Fruit fly (Drosophila melanogaster) whole organism, embryonic: ENCODE measurements around the gene Pdxk.

Experiments used
- Atf6 ChIP-seq: fragments of 200-800 bp; sonication (Bioruptor generic); IDR thresholded peaks from 2 replicates; pipeline ENCODE4 v1.3.6; 2022; ENCODE audit warnings: missing biosample characterization, missing genetic modification characterization
- Awh ChIP-seq: fragments of 200-800 bp; sonication (Bioruptor generic); IDR thresholded peaks from 2 replicates; pipeline ENCODE4, ENCODE4 v1.3.6; 2022; ENCODE audit warnings: missing biosample characterization, missing genetic modification characterization
- Bteb2 ChIP-seq: fragments of 200-800 bp; sonication (Bioruptor generic); optimal IDR thresholded peaks from 2 replicates; lab custom pipeline; 2016; ENCODE audit warnings: missing biosample characterization, missing genetic modification characterization
- CG11696 ChIP-seq: fragments of 200-800 bp; sonication (Bioruptor generic); IDR thresholded peaks from 2 replicates; pipeline ENCODE4 v1.3.6; 2022; ENCODE audit warnings: missing biosample characterization, missing genetic modification characterization
- CG12236 ChIP-seq: fragments of 200-800 bp; sonication (Bioruptor generic); optimal IDR thresholded peaks from 2 replicates; lab custom pipeline; 2016; ENCODE audit warnings: missing biosample characterization, missing genetic modification characterization
- CG12391 ChIP-seq: fragments of 200-800 bp; sonication (Bioruptor generic); optimal IDR thresholded peaks from 3 replicates; lab custom pipeline; 2018; ENCODE audit warnings: missing biosample characterization, mild to moderate bottlenecking, missing genetic modification characterization, moderate library complexity
- CG15011 ChIP-seq: fragments of 200-800 bp; sonication (Bioruptor generic); optimal IDR thresholded peaks from 3 replicates; lab custom pipeline; 2018; ENCODE audit warnings: missing biosample characterization, mild to moderate bottlenecking, missing genetic modification characterization
- CG16815 ChIP-seq: fragments of 200-800 bp; sonication (Bioruptor generic); optimal IDR thresholded peaks from 3 replicates; lab custom pipeline; 2017; ENCODE audit warnings: missing biosample characterization, mild to moderate bottlenecking, missing genetic modification characterization
- CG17912 ChIP-seq: fragments of 200-800 bp; sonication (Bioruptor generic); optimal IDR thresholded peaks from 2 replicates; lab custom pipeline; 2018; ENCODE audit warnings: missing biosample characterization, mild to moderate bottlenecking, missing genetic modification characterization
- CG18011 ChIP-seq: fragments of 200-800 bp; sonication (Bioruptor generic); optimal IDR thresholded peaks from 2 replicates; lab custom pipeline; 2017; ENCODE audit warnings: missing biosample characterization, missing genetic modification characterization, mild to moderate bottlenecking, moderate library complexity, missing genotype
- CG18599 ChIP-seq: fragments of 200-800 bp; sonication (Bioruptor generic); optimal IDR thresholded peaks from 3 replicates; lab custom pipeline; 2017; ENCODE audit warnings: missing biosample characterization, missing genetic modification characterization, mild to moderate bottlenecking, moderate library complexity, missing genetic modification reagents
- CG32767 ChIP-seq: fragments of 200-800 bp; sonication (Bioruptor generic); IDR thresholded peaks from 2 replicates; pipeline ENCODE4 v1.3.6; 2022; ENCODE audit warnings: missing biosample characterization, missing genetic modification characterization
- CG3281 ChIP-seq: fragments of 200-800 bp; sonication (Bioruptor generic); optimal IDR thresholded peaks from 3 replicates; lab custom pipeline; 2017; ENCODE audit warnings: missing biosample characterization, mild to moderate bottlenecking, missing genetic modification characterization
- CG34422 ChIP-seq: fragments of 200-800 bp; sonication (Bioruptor generic); IDR thresholded peaks from 3 replicates; pipeline ENCODE4 v1.3.6; 2022; ENCODE audit warnings: missing biosample characterization, missing genetic modification characterization
- CG4424 ChIP-seq: fragments of 200-800 bp; sonication (Bioruptor generic); optimal IDR thresholded peaks from 3 replicates; lab custom pipeline; 2016; ENCODE audit warnings: missing biosample characterization, missing genetic modification characterization
- CG6654 ChIP-seq: fragments of 200-800 bp; sonication (Bioruptor generic); optimal IDR thresholded peaks from 2 replicates; lab custom pipeline; 2017; ENCODE audit warnings: missing biosample characterization, mild to moderate bottlenecking, missing genetic modification characterization
- CG7372 ChIP-seq: fragments of 200-800 bp; sonication (Bioruptor generic); IDR thresholded peaks from 2 replicates; pipeline ENCODE4 v1.3.6; 2022; ENCODE audit warnings: missing biosample characterization, missing genetic modification characterization
- CG7786 ChIP-seq: fragments of 200-800 bp; sonication (Bioruptor generic); optimal IDR thresholded peaks from 2 replicates; lab custom pipeline; 2016; ENCODE audit warnings: missing biosample characterization, missing genetic modification characterization
- CG7963 ChIP-seq: fragments of 200-800 bp; sonication (Bioruptor generic); IDR thresholded peaks from 3 replicates; pipeline ENCODE4 v1.3.6; 2022; ENCODE audit warnings: missing biosample characterization, missing genetic modification characterization; ENCODE audit not compliant: partially characterized antibody
- CG7987 ChIP-seq: fragments of 200-800 bp; sonication (Bioruptor generic); optimal IDR thresholded peaks from 2 replicates; lab custom pipeline; 2018; ENCODE audit warnings: missing biosample characterization, mild to moderate bottlenecking, missing genetic modification characterization, moderate library complexity
- CG8478 ChIP-seq: fragments of >200 bp; optimal IDR thresholded peaks from 2 replicates; lab custom pipeline; 2018
- CG9797 ChIP-seq: fragments of 200-800 bp; sonication (Bioruptor generic); optimal IDR thresholded peaks from 3 replicates; lab custom pipeline; 2018; ENCODE audit warnings: missing biosample characterization, mild to moderate bottlenecking, missing genetic modification characterization
- CG9932 ChIP-seq: fragments of 200-800 bp; sonication (Bioruptor generic); IDR thresholded peaks from 2 replicates; pipeline ENCODE4 v1.3.6; 2022; ENCODE audit warnings: missing biosample characterization, missing genetic modification characterization
- CHES-1-like ChIP-seq: fragments of 200-800 bp; sonication (Bioruptor generic); optimal IDR thresholded peaks from 2 replicates; lab custom pipeline; 2016; ENCODE audit warnings: missing biosample characterization, missing genetic modification characterization
- CTCF ChIP-seq: fragments of 200-800 bp; sonication (Bioruptor generic); optimal IDR thresholded peaks from 2 replicates; lab custom pipeline; 2017; ENCODE audit warnings: missing biosample characterization, mild to moderate bottlenecking, missing genetic modification characterization, moderate library complexity
- E2f1 ChIP-seq: fragments of 200-800 bp; sonication (Bioruptor generic); IDR thresholded peaks from 2 replicates; pipeline ENCODE4 v1.3.6; 2022; ENCODE audit warnings: missing biosample characterization, missing genetic modification characterization
- NC2β ChIP-seq: fragments of 200-800 bp; sonication (Bioruptor generic); optimal IDR thresholded peaks from 2 replicates; lab custom pipeline; 2016; ENCODE audit warnings: missing biosample characterization, missing genetic modification characterization
- Optix ChIP-seq: fragments of 200-800 bp; sonication (Bioruptor generic); IDR thresholded peaks from 3 replicates; pipeline ENCODE4 v1.3.6; 2022; ENCODE audit warnings: missing biosample characterization, missing genetic modification characterization
- Spps ChIP-seq: fragments of 200-800 bp; sonication (Bioruptor generic); optimal IDR thresholded peaks from 2 replicates; lab custom pipeline; 2018; ENCODE audit warnings: missing biosample characterization, mild to moderate bottlenecking, missing genetic modification characterization
- bigmax ChIP-seq: fragments of 200-800 bp; sonication (Bioruptor generic); optimal IDR thresholded peaks from 2 replicates; lab custom pipeline; 2018; ENCODE audit warnings: missing biosample characterization, mild to moderate bottlenecking, missing genetic modification characterization
- btn ChIP-seq: fragments of 200-800 bp; sonication (Bioruptor generic); optimal IDR thresholded peaks from 2 replicates; lab custom pipeline; 2016; ENCODE audit warnings: missing biosample characterization, missing genetic modification characterization
- cato ChIP-seq: fragments of 200-800 bp; sonication (Bioruptor generic); optimal IDR thresholded peaks from 2 replicates; lab custom pipeline; 2016; ENCODE audit warnings: missing biosample characterization, missing genetic modification characterization, borderline replicate concordance
- crp ChIP-seq, 2 experiments: fragments of 200-800 bp; sonication (Bioruptor generic); optimal IDR thresholded peaks; 2 replicates in 1 of 2; 3 replicates in 1 of 2; lab custom pipeline; 2017; ENCODE audit warnings: missing biosample characterization in 2 of 2, missing genetic modification characterization in 2 of 2, mild to moderate bottlenecking in 1 of 2, moderate library complexity in 1 of 2
- dmrt11E ChIP-seq: fragments of 200-800 bp; sonication (Bioruptor generic); optimal IDR thresholded peaks from 3 replicates; lab custom pipeline; 2018; ENCODE audit warnings: missing biosample characterization, mild to moderate bottlenecking, missing genetic modification characterization, moderate library complexity
- dysf ChIP-seq: fragments of 200-800 bp; sonication (Bioruptor generic); IDR thresholded peaks from 3 replicates; pipeline ENCODE4 v1.3.6; 2022; ENCODE audit warnings: missing biosample characterization, missing genetic modification characterization
- emc ChIP-seq: fragments of 200-800 bp; sonication (Bioruptor generic); optimal IDR thresholded peaks from 2 replicates; lab custom pipeline; 2016; ENCODE audit warnings: missing biosample characterization, missing genetic modification characterization
- esg ChIP-seq: fragments of 200-800 bp; sonication (Bioruptor generic); conservative IDR thresholded peaks from 2 replicates; pipeline ENCODE4 v1.3.6; 2022; ENCODE audit warnings: missing biosample characterization, missing genetic modification characterization
- gem ChIP-seq: fragments of 200-800 bp; sonication (Bioruptor generic); optimal IDR thresholded peaks from 2 replicates; lab custom pipeline; 2019; ENCODE audit warnings: missing biosample characterization, mild to moderate bottlenecking, missing genetic modification characterization, moderate library complexity
- insv ChIP-seq, 2 experiments: fragments of 200-800 bp; sonication (Bioruptor generic); optimal IDR thresholded peaks; 3 replicates each; lab custom pipeline; 2016 to 2018; ENCODE audit warnings: missing biosample characterization in 2 of 2, missing genetic modification characterization in 2 of 2
- lola ChIP-seq, 3 experiments: fragments of >200 bp in 2 of 3; fragments of 200-800 bp in 1 of 3; sonication (Bioruptor generic) in 1 of 3; optimal IDR thresholded peaks; 2 replicates each; lab custom pipeline; 2017 to 2019; ENCODE audit warnings: missing biosample characterization in 3 of 3, missing genetic modification characterization in 3 of 3, mild to moderate bottlenecking in 1 of 3, moderate library complexity in 1 of 3
- luna ChIP-seq: fragments of 200-800 bp; sonication (Bioruptor generic); optimal IDR thresholded peaks from 2 replicates; lab custom pipeline; 2016; ENCODE audit warnings: missing biosample characterization, missing genetic modification characterization
- seq ChIP-seq: fragments of 200-800 bp; sonication (Bioruptor generic); IDR thresholded peaks from 2 replicates; pipeline ENCODE4 v1.3.6; 2022; ENCODE audit warnings: missing biosample characterization, missing genetic modification characterization
- sima ChIP-seq: fragments of 200-800 bp; sonication (Bioruptor generic); optimal IDR thresholded peaks from 2 replicates; lab custom pipeline; 2016; ENCODE audit warnings: missing biosample characterization, missing genetic modification characterization
- stc ChIP-seq: fragments of 200-800 bp; sonication (Bioruptor generic); IDR thresholded peaks from 2 replicates; pipeline ENCODE4 v1.3.6; 2022; ENCODE audit warnings: missing biosample characterization, missing genetic modification characterization
- tap ChIP-seq: fragments of 200-800 bp; optimal IDR thresholded peaks from 3 replicates; lab custom pipeline; 2019; ENCODE audit warnings: missing biosample characterization, mild to moderate bottlenecking, missing genetic modification characterization, moderate library complexity
- tll ChIP-seq, 2 experiments: fragments of 200-800 bp in 1 of 2; fragments of >200 bp in 1 of 2; sonication (Bioruptor generic) in 1 of 2; optimal IDR thresholded peaks; 2 replicates each; lab custom pipeline; 2017 to 2019; ENCODE audit warnings: missing biosample characterization in 2 of 2, missing genetic modification characterization in 2 of 2, mild to moderate bottlenecking in 1 of 2, moderate library complexity in 1 of 2
- tna ChIP-seq: fragments of 200-800 bp; sonication (Bioruptor generic); IDR thresholded peaks from 2 replicates; pipeline ENCODE4 v1.3.6; 2022; ENCODE audit warnings: missing biosample characterization, missing genetic modification characterization; ENCODE audit not compliant: partially characterized antibody
- toy ChIP-seq: fragments of 200-800 bp; sonication (Bioruptor generic); IDR thresholded peaks from 2 replicates; pipeline ENCODE4 v1.3.6; 2022; ENCODE audit warnings: missing biosample characterization, missing genetic modification characterization
- trem ChIP-seq: fragments of 200-800 bp; optimal IDR thresholded peaks from 3 replicates; lab custom pipeline; 2019; ENCODE audit warnings: missing biosample characterization, mild to moderate bottlenecking, missing genetic modification characterization, moderate library complexity
- vfl ChIP-seq: fragments of 200-800 bp; sonication (Bioruptor generic); optimal IDR thresholded peaks from 2 replicates; lab custom pipeline; 2016; ENCODE audit warnings: missing biosample characterization, missing genetic modification characterization
- zfh1 ChIP-seq: fragments of 200-800 bp; sonication (Bioruptor generic); IDR thresholded peaks from 3 replicates; pipeline ENCODE4 v1.3.6; 2022; ENCODE audit warnings: missing biosample characterization, missing genetic modification characterization

Pdxk gene

DNA sequence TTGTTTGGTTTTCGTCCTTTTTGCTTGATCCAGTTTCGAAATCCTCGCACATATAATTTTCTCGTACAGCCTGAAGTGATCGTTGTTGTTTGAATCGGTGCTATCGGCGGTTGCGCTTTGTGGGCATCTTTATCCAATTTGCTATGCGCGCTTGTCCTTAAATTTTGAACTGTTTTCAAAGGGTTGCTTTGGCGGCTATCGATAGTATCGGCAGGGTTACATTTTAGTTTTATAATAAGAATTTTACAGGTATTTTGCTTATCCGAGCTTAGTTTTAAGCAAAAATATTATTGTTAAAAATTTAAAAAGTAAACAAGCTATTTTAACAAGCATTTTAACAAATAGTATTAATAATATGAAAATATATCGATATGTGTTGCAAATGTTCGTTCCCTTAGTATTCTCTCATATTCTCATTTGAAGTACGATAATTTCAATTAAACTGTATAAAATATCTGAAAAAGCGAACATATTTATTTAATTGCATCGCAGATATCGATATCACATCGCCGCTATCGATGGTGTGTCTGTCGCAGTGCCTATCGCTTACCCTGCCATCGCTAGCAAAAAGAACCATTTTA lies 6.8 kb downstream of the Pdxk start, which contains the start of the genes Klp67A and CG4452 (continued):
- no peak for TF ChIP-seq Awh (GFP tag; lab: Robert Waterston, UW)
- no peak for TF ChIP-seq CG15011 (GFP tag; lab: Kevin White, UChicago)
- no peak for TF ChIP-seq Optix (GFP tag; lab: Robert Waterston, UW)
- TF ChIP-seq CG32767 (GFP tag; lab: Robert Waterston, UW), result no peak
- TF ChIP-seq CG12391, result peak; percentile 76
- peak in 1 of 2 experiments; percentile 22 for TF ChIP-seq tll (GFP tag; optimal IDR thresholded peaks at IDR 0.05; lab: Kevin White, UChicago)
- peak; percentile 45 for TF ChIP-seq CG18599
- no peak for TF ChIP-seq toy (GFP tag; lab: Robert Waterston, UW)
- TF ChIP-seq lola (GFP tag; optimal IDR thresholded peaks at IDR 0.05; lab: Kevin White, UChicago), result peak in 1 of 3 experiments; percentile 56
- 0 out of 2 replicates have a peak, but pooled peaks have one; percentile 12 for TF ChIP-seq esg (GFP tag; lab: Robert Waterston, UW)
- peak; percentile 29 for TF ChIP-seq CG3281 (GFP tag; lab: Kevin White, UChicago)
- TF ChIP-seq NC2β, result no peak
- TF ChIP-seq CG11696 (GFP tag; lab: Robert Waterston, UW), result no peak
- TF ChIP-seq dmrt11E, result peak; percentile 63
- peak; percentile 15 for TF ChIP-seq Bteb2 (GFP tag; lab: Kevin White, UChicago)
- no peak for TF ChIP-seq CG7372 (GFP tag; lab: Robert Waterston, UW)
- TF ChIP-seq emc (GFP tag; lab: Kevin White, UChicago), result no peak
- TF ChIP-seq CG9932 (GFP tag; lab: Robert Waterston, UW), result peak; percentile 60
- TF ChIP-seq CG16815 (GFP tag; lab: Kevin White, UChicago), result no peak
- no peak for TF ChIP-seq CG7786 (GFP tag; lab: Kevin White, UChicago)
- no peak for TF ChIP-seq CG8478 (lab: Kevin White, UChicago)
- peak; percentile 51 for TF ChIP-seq CG9797 (GFP tag; lab: Kevin White, UChicago)
- TF ChIP-seq gem (tag; lab: Kevin White, UChicago), result no peak
- no peak for TF ChIP-seq CG17912 (GFP tag; lab: Kevin White, UChicago)
- TF ChIP-seq crp (GFP tag; optimal IDR thresholded peaks at IDR 0.05; lab: Kevin White, UChicago), result peak in 1 of 2 experiments; percentile 27
- TF ChIP-seq tap, result no peak
- TF ChIP-seq Spps (tag; lab: Kevin White, UChicago), result peak; percentile 27
- no peak for TF ChIP-seq CHES-1-like (GFP tag; lab: Kevin White, UChicago)
- peak; percentile 78 for TF ChIP-seq CG7963
- TF ChIP-seq CG18011 (GFP tag; lab: Kevin White, UChicago), result peak; percentile 11
- no peak for TF ChIP-seq btn (GFP tag; lab: Kevin White, UChicago)
- TF ChIP-seq vfl (GFP tag; lab: Kevin White, UChicago), result peak; percentile 61
- no peak for TF ChIP-seq stc (GFP tag; lab: Robert Waterston, UW)
- no peak for TF ChIP-seq sima (GFP tag; lab: Kevin White, UChicago)
- TF ChIP-seq seq (GFP tag; lab: Robert Waterston, UW), result no peak
- no peak for TF ChIP-seq luna (GFP tag; lab: Kevin White, UChicago)
- peak; percentile 71; the same call in 1 of the 2 replicates for TF ChIP-seq tna (GFP tag; lab: Robert Waterston, UW)
- TF ChIP-seq Atf6 (GFP tag; lab: Robert Waterston, UW), result no peak
- TF ChIP-seq E2f1 (GFP tag; lab: Robert Waterston, UW), result no peak
- no peak for TF ChIP-seq CG7987 (GFP tag; lab: Kevin White, UChicago)
- peak; percentile 34; the same call in 2 of the 3 replicates for TF ChIP-seq dysf
- TF ChIP-seq CG12236 (GFP tag; lab: Kevin White, UChicago), result no peak
- TF ChIP-seq CG4424 (GFP tag; lab: Kevin White, UChicago), result peak; percentile 50
- TF ChIP-seq zfh1 (GFP tag; lab: Robert Waterston, UW), result 0 out of 3 replicates have a peak, but pooled peaks have one; percentile 18
- TF ChIP-seq cato (GFP tag; lab: Kevin White, UChicago), result peak; percentile 36
- TF ChIP-seq CTCF (GFP tag; lab: Kevin White, UChicago), result no peak
- peak in 1 of 2 experiments; percentile 39 for TF ChIP-seq insv (GFP tag; optimal IDR thresholded peaks at IDR 0.05; lab: Kevin White, UChicago)
- TF ChIP-seq trem, result peak; percentile 77
- TF ChIP-seq CG34422 (GFP tag; lab: Robert Waterston, UW), result no peak
- no peak for TF ChIP-seq CG6654
- TF ChIP-seq bigmax, result no peak
